Worm (Caenorhabditis elegans) whole organism, young adult: ENCODE measurements around the gene flp-11.

ENCODE experiments used
- B0336.3 ChIP-seq: fragments of 200-800 bp; sonication (Bioruptor generic); IDR thresholded peaks from 2 replicates; pipeline ENCODE4 v1.3.6; 2022; ENCODE audit warnings: missing genetic modification characterization, missing compliant biosample characterization
- F37B4.10 ChIP-seq: fragments of 200-800 bp; sonication (Bioruptor generic); IDR thresholded peaks from 2 replicates; pipeline ENCODE4 v1.3.6; 2022; ENCODE audit warnings: missing genetic modification characterization, missing compliant biosample characterization
- T26A5.8 ChIP-seq: sonication (generic microtip); optimal IDR thresholded peaks from 2 replicates; lab custom pipeline; 2016; ENCODE audit warnings: missing genetic modification characterization, missing compliant biosample characterization
- Y53F4B.3 ChIP-seq: fragments of 200-800 bp; sonication (Bioruptor generic); IDR thresholded peaks from 2 replicates; pipeline ENCODE4 v1.3.6; 2022; ENCODE audit warnings: missing genetic modification reagents, missing genetic modification characterization, missing compliant biosample characterization
- Y53G8AR.9 ChIP-seq: fragments of 200-800 bp; sonication (Bioruptor generic); conservative IDR thresholded peaks from 2 replicates; pipeline ENCODE4 v1.3.6; 2022; ENCODE audit warnings: missing genetic modification reagents, missing genetic modification characterization, missing compliant biosample characterization
- Y56A3A.18 ChIP-seq: fragments of 200-800 bp; sonication (Bioruptor generic); IDR thresholded peaks from 2 replicates; pipeline ENCODE4 v1.3.6; 2022; ENCODE audit warnings: missing genetic modification reagents, missing genetic modification characterization, missing compliant biosample characterization
- akir-1 ChIP-seq: fragments of 200-800 bp; sonication (Bioruptor generic); optimal IDR thresholded peaks from 2 replicates; lab custom pipeline; 2018; ENCODE audit warnings: mild to moderate bottlenecking, missing genetic modification characterization, moderate library complexity, missing compliant biosample characterization
- ama-1 ChIP-seq, 3 experiments: fragments of 150-350 bp in 1 of 3; sonication (generic microtip) in 2 of 3; optimal IDR thresholded peaks; 2 replicates each; lab custom pipeline; 2014 to 2018; ENCODE audit warnings: missing biosample characterization in 2 of 3, missing genetic modification characterization in 2 of 3, missing genetic modification reagents in 2 of 3
- aptf-2 ChIP-seq: fragments of 200-800 bp; sonication (Bioruptor generic); conservative IDR thresholded peaks from 2 replicates; pipeline ENCODE4 v1.3.6; 2022; ENCODE audit warnings: missing genetic modification reagents, missing genetic modification characterization, missing compliant biosample characterization
- attf-6 ChIP-seq: fragments of 200-800 bp; sonication (Bioruptor generic); IDR thresholded peaks from 2 replicates; pipeline ENCODE4 v1.3.6; 2022; ENCODE audit warnings: missing genetic modification reagents, missing genetic modification characterization, missing compliant biosample characterization
- cebp-1 ChIP-seq, 2 experiments: fragments of 200-800 bp in 1 of 2; sonication (Bioruptor generic) in 1 of 2; sonication (generic microtip) in 1 of 2; IDR thresholded peaks in 1 of 2; optimal IDR thresholded peaks in 1 of 2; 2 replicates each; pipeline versions ENCODE4 v1.3.6 to Lab custom; 2017 to 2022; ENCODE audit warnings: missing compliant biosample characterization in 2 of 2, missing genetic modification characterization in 2 of 2, mild to moderate bottlenecking in 1 of 2, missing genetic modification reagents in 1 of 2, moderate library complexity in 1 of 2
- cebp-2 ChIP-seq: fragments of 200-800 bp; sonication (Bioruptor generic); IDR thresholded peaks from 2 replicates; pipeline ENCODE4 v1.3.6; 2022; ENCODE audit warnings: missing genetic modification characterization, missing compliant biosample characterization
- ceh-40 ChIP-seq: fragments of 200-800 bp; sonication (Bioruptor generic); IDR thresholded peaks from 2 replicates; pipeline ENCODE4 v1.3.6; 2022; ENCODE audit warnings: missing genetic modification characterization, missing compliant biosample characterization
- ekl-4 ChIP-seq: fragments of 200-800 bp; sonication (Bioruptor generic); IDR thresholded peaks from 2 replicates; pipeline ENCODE4 v1.3.6; 2022; ENCODE audit warnings: missing genetic modification reagents, missing genetic modification characterization, missing compliant biosample characterization
- ets-4 ChIP-seq: fragments of 200-800 bp; sonication (Bioruptor generic); optimal IDR thresholded peaks from 2 replicates; lab custom pipeline; 2018; ENCODE audit warnings: mild to moderate bottlenecking, missing genetic modification characterization, missing compliant biosample characterization
- hrde-1 ChIP-seq: sonication (generic microtip); optimal IDR thresholded peaks from 2 replicates; lab custom pipeline; 2016; ENCODE audit warnings: missing genetic modification characterization, mild to moderate bottlenecking, missing compliant biosample characterization, moderate library complexity, missing genotype, missing genetic modification reagents, borderline replicate concordance
- lag-1 ChIP-seq: fragments of 200-800 bp; sonication (Bioruptor generic); IDR thresholded peaks from 2 replicates; pipeline ENCODE4 v1.3.6; 2022; ENCODE audit warnings: missing genetic modification reagents, missing genetic modification characterization, missing compliant biosample characterization
- lir-1 ChIP-seq: fragments of 200-800 bp; sonication (Bioruptor generic); conservative IDR thresholded peaks from 2 replicates; pipeline ENCODE4 v1.3.6; 2022; ENCODE audit warnings: missing genetic modification reagents, missing genetic modification characterization, missing compliant biosample characterization
- lsy-27 ChIP-seq: sonication (generic microtip); optimal IDR thresholded peaks from 2 replicates; lab custom pipeline; 2017; ENCODE audit warnings: missing genetic modification characterization, mild to moderate bottlenecking, missing compliant biosample characterization, antibody characterized with exemption, missing genotype, borderline replicate concordance; ENCODE audit not compliant: insufficient read depth
- madf-8 ChIP-seq: fragments of 200-800 bp; sonication (Bioruptor generic); conservative IDR thresholded peaks from 2 replicates; pipeline ENCODE4 v1.3.6; 2022; ENCODE audit warnings: missing genetic modification reagents, missing genetic modification characterization, missing compliant biosample characterization
- mcd-1 ChIP-seq: fragments of 200-800 bp; sonication (Bioruptor generic); IDR thresholded peaks from 2 replicates; pipeline ENCODE4 v1.3.6; 2022; ENCODE audit warnings: missing genetic modification reagents, missing genetic modification characterization, missing compliant biosample characterization
- nfya-2 ChIP-seq: fragments of 200-800 bp; sonication (Bioruptor generic); IDR thresholded peaks from 2 replicates; pipeline ENCODE4 v1.3.6; 2022; ENCODE audit warnings: missing genetic modification reagents, missing genetic modification characterization, missing compliant biosample characterization
- nfyb-1 ChIP-seq: fragments of 200-800 bp; sonication (Bioruptor generic); IDR thresholded peaks from 2 replicates; pipeline ENCODE4 v1.3.6; 2022; ENCODE audit warnings: missing genetic modification reagents, missing genetic modification characterization, missing compliant biosample characterization
- nhr-120 ChIP-seq: fragments of 200-800 bp; sonication (Bioruptor generic); IDR thresholded peaks from 2 replicates; pipeline ENCODE4 v1.3.6; 2022; ENCODE audit warnings: missing genetic modification characterization, missing compliant biosample characterization
- nhr-80 ChIP-seq: sonication (generic microtip); optimal IDR thresholded peaks from 2 replicates; lab custom pipeline; 2016; ENCODE audit warnings: missing genetic modification characterization, missing compliant biosample characterization
- sea-2 ChIP-seq: fragments of 200-800 bp; sonication (Bioruptor generic); IDR thresholded peaks from 2 replicates; pipeline ENCODE4 v1.3.6; 2022; ENCODE audit warnings: missing genetic modification characterization, missing compliant biosample characterization
- snpc-1.1 ChIP-seq: sonication (generic microtip); optimal IDR thresholded peaks from 2 replicates; lab custom pipeline; 2017; ENCODE audit warnings: missing genetic modification characterization, mild to moderate bottlenecking, missing compliant biosample characterization, antibody characterized with exemption, moderate library complexity, missing genotype, missing genetic modification reagents; ENCODE audit not compliant: insufficient read depth
- xnd-1 ChIP-seq: sonication (generic microtip); optimal IDR thresholded peaks from 2 replicates; lab custom pipeline; 2016; ENCODE audit warnings: missing genotype, missing genetic modification reagents, missing genetic modification characterization, missing compliant biosample characterization
- zfh-2 ChIP-seq: fragments of 200-800 bp; sonication (Bioruptor generic); conservative IDR thresholded peaks from 2 replicates; pipeline ENCODE4 v1.3.6; 2022; ENCODE audit warnings: missing genetic modification reagents, missing genetic modification characterization, missing compliant biosample characterization
- ztf-18 ChIP-seq: sonication (generic microtip); optimal IDR thresholded peaks from 2 replicates; lab custom pipeline; 2016; ENCODE audit warnings: missing genotype, mild to moderate bottlenecking, missing genetic modification characterization, missing compliant biosample characterization
- ztf-22 ChIP-seq: fragments of 200-800 bp; sonication (Bioruptor generic); optimal IDR thresholded peaks from 2 replicates; lab custom pipeline; 2018; ENCODE audit warnings: mild to moderate bottlenecking, missing genetic modification characterization, moderate library complexity, missing compliant biosample characterization
- ztf-25 ChIP-seq: fragments of 200-800 bp; sonication (Bioruptor generic); IDR thresholded peaks from 2 replicates; pipeline ENCODE4 v1.3.6; 2022; ENCODE audit warnings: missing genetic modification reagents, missing genetic modification characterization, missing compliant biosample characterization
- ztf-26 ChIP-seq: sonication (generic microtip); optimal IDR thresholded peaks from 2 replicates; lab custom pipeline; 2017; ENCODE audit warnings: missing genetic modification characterization, missing compliant biosample characterization
- ztf-3 ChIP-seq: fragments of 200-800 bp; sonication (Bioruptor generic); optimal IDR thresholded peaks from 2 replicates; lab custom pipeline; 2018; ENCODE audit warnings: mild to moderate bottlenecking, missing genetic modification characterization, missing compliant biosample characterization

Gene flp-11

ce11 chrX:4685579-4685978 is 7.7 kb upstream of the flp-11 start:
- TF ChIP-seq ztf-26 (tag; lab: Kevin White, UChicago) (no peak), ekl-4 (GFP tag; lab: Robert Waterston, UW) (no peak), madf-8 (GFP tag; lab: Robert Waterston, UW) (no peak), nhr-120 (no peak), ama-1 (optimal IDR thresholded peaks at IDR 0.05; lab: Kevin White, UChicago) (no peak), ama-1 (GFP tag; optimal IDR thresholded peaks at IDR 0.05; lab: Kevin White, UChicago) (no peak), Y53F4B.3 (no peak), cebp-2 (GFP tag; lab: Robert Waterston, UW) (no peak), snpc-1.1 (no peak), ztf-22 (no peak), akir-1 (no peak), Y53G8AR.9 (no peak), nfya-2 (GFP tag; lab: Robert Waterston, UW) (no peak), xnd-1 (tag; lab: Kevin White, UChicago) (no peak), lsy-27 (tag; lab: Kevin White, UChicago) (no peak), lir-1 (no peak)

ce11 chrX:4682616-4683015 is 4.7 kb upstream of the flp-11 start, which contains the start of gene K02G10.15:
Gene K02G10.15 (minus strand): TSS chrX:4682716.
- TF ChIP-seq F37B4.10 (GFP tag; lab: Robert Waterston, UW) (no peak), lsy-27 (tag; lab: Kevin White, UChicago) (no peak)

DNA sequence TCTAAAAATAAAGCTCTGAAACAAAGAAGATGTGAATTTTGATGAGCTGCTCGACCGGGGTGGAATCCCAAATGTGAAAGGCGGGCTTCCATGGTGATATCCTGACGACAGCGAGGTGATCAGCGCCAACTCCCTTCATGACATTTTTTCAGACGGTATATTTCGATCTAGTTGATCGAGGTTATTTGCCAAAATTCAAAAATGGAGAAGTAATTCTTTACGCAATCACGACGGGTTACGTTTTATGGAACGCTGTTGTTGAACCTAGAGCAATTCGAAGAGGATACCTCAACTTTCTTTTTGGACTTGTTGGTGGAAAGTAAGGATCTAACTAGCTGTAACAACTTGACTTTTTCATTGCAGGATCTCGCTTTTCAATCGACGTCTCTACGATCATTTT is 1.2 kb downstream of the flp-11 start:
- TF ChIP-seq attf-6 (GFP tag; lab: Robert Waterston, UW) (no peak), T26A5.8 (tag; lab: Kevin White, UChicago) (no peak), Y56A3A.18 (GFP tag; lab: Robert Waterston, UW) (no peak), ztf-18 (tag; lab: Kevin White, UChicago) (no peak), nfyb-1 (GFP tag; lab: Robert Waterston, UW) (0 out of 2 replicates have a peak, but pooled peaks have one; percentile 22), ceh-40 (GFP tag; lab: Robert Waterston, UW) (no peak)

DNA sequence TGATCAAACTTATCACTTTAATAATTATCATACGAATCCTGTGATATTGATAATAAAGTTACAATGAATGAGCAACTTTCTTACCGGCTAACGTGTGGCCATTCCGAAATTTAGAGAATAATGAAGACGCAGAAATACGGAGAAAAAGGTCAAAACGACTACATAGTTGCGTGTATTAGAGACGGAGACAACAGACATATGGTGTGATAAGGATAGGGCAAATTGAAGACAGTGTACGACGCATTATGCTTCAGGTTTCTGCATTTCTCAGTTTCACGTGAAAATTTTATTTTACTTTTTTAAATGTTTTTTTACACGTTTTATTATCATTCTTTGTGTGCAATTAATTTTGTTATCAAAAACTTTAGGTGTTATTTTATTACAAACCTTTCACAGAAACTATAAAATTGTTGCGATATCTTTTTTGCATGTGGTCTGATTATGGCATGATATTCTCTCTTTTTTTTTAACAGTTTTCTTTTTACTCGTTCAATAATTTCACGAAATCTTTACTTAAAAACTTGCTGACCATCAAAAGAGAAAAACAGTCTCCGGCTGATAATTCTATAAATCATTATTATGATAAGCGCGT is 4.7 kb downstream of the flp-11 start, which contains the start of gene tmem-135:
Gene tmem-135 (plus strand): TSS at position 542 of the 592 bp plus-strand sequence.
- TF ChIP-seq nhr-80 (peak; percentile 6), sea-2 (GFP tag; lab: Robert Waterston, UW) (no peak)
- TF ChIP-seq, all 124 proteins: peak for 1

- TF ChIP-seq ets-4: peak; percentile 88
- TF ChIP-seq hrde-1 (tag; lab: Kevin White, UChicago): no peak
- TF ChIP-seq zfh-2 (GFP tag; lab: Robert Waterston, UW): no peak
- TF ChIP-seq aptf-2 (GFP tag; lab: Robert Waterston, UW): no peak
- TF ChIP-seq nhr-80: peak; percentile 76
These were observed 6.1 kb downstream of the flp-11 start for ce11 chrX:4671837-4672236.

DNA sequence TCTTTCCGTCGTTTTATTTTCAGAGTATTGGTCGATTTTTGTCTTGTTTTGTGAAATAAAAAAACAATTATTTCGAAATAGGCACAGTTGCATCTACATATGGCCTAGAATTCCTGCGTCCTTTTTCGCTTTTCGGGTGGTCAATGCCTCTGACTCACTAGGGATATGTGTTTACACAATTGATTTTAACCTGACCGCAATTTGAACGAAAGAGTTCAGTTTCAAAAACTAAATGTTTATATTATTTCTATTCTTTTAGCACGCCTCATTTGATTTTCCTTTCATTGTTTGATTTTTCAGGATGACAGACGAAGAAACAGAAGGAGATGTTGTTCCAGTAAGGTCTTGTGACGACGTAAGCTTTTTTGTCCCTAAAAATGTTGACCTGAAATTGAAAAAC is 10.1 kb downstream of the flp-11 start, which contains the start of gene mfsd-12:
Gene mfsd-12 (plus strand): TSS at position 301 of the 400 bp plus-strand sequence.
- no peak for TF ChIP-seq nhr-80
- 0 out of 2 replicates have a peak, but pooled peaks have one; percentile 24 for TF ChIP-seq cebp-1 (GFP tag; IDR thresholded peaks at IDR 0.05; lab: Robert Waterston, UW)
- peak; percentile 69 for TF ChIP-seq cebp-1 (tag; optimal IDR thresholded peaks at IDR 0.05; lab: Kevin White, UChicago)
- no peak for TF ChIP-seq ztf-25 (GFP tag; lab: Robert Waterston, UW)
- TF ChIP-seq B0336.3 (GFP tag; lab: Robert Waterston, UW): no peak
- no peak for TF ChIP-seq ztf-3
- no peak for TF ChIP-seq mcd-1
- no peak for TF ChIP-seq nfya-2 (GFP tag; lab: Robert Waterston, UW)
- TF ChIP-seq lag-1 (GFP tag; lab: Robert Waterston, UW): no peak
